Worm (Caenorhabditis elegans): ENCODE measurements around the gene cdl-1.

cdl-1 gene

ce11 chrII:10820679-10821078 lies 35.4 kb downstream of the cdl-1 start, which contains the start of gene ech-4:
ech-4 (plus strand) TSS chrII:10821031.
- no peak for TF ChIP-seq him-1 (tag; optimal IDR thresholded peaks at IDR 0.05)
- TF ChIP-seq dao-5 (tag; optimal IDR thresholded peaks at IDR 0.05) = no peak
- no peak for TF ChIP-seq W03F9.2 (tag; optimal IDR thresholded peaks at IDR 0.05)

DNA sequence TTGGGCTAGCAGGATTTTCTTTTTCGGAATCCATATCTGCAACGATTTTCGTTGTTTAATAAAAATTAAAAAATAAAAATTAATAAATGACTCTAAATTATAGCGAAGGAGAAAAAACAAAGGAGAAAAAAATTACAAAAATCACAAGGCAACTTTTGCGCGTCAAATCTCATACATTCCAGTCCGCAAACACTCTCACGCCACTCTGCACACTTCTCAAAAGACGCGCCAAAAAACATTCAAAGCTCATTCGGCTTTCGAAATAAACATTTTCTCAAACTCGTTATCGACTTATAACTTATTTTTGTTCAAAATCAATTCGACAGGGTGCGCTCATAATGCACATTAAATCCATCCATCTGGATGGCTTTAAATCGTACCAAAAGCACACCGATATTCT lies 38.8 kb downstream of the cdl-1 start, which contains the start of the genes R06F6.12 and mix-1:
R06F6.12 (minus strand) TSS at position 36 of the 400 bp plus-strand sequence.
mix-1 (plus strand) TSS at position 201 of the 400 bp plus-strand sequence.
- TF ChIP-seq dao-5 (tag; optimal IDR thresholded peaks at IDR 0.05) (no peak), him-1 (tag; optimal IDR thresholded peaks at IDR 0.05) (no peak), W03F9.2 (tag; optimal IDR thresholded peaks at IDR 0.05) (peak; percentile 73)

DNA sequence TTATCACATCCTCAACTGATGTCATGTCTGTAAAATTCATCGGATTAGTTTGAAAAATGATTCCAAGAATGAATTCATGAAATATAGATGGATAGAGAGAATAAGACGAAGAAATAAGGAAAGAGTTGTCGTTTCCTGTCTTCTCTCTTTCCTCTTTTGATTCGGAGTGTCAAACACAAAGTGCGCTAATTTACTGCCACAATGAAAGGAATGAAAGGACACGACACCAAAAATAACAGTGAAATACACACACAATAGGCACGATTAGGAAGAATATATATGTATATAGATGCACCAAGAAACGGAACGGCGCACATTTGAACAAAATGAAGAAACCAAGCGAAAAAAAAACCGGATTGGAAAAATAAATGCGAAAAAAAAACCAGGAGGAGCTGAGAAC lies 43.8 kb downstream of the cdl-1 start, which contains the start of gene VM106R.1:
VM106R.1 (minus strand) TSS at position 101 of the 400 bp plus-strand sequence.
- TF ChIP-seq him-1 (tag; optimal IDR thresholded peaks at IDR 0.05) = no peak
- TF ChIP-seq W03F9.2 (tag; optimal IDR thresholded peaks at IDR 0.05) = no peak
- TF ChIP-seq dao-5 (tag; optimal IDR thresholded peaks at IDR 0.05) = no peak

ce11 chrII:10829572-10829971 lies 44.3 kb downstream of the cdl-1 start:
- no peak for TF ChIP-seq him-1 (tag; optimal IDR thresholded peaks at IDR 0.05)
- TF ChIP-seq dao-5 (tag; optimal IDR thresholded peaks at IDR 0.05) = no peak
- TF ChIP-seq W03F9.2 (tag; optimal IDR thresholded peaks at IDR 0.05) = no peak

DNA sequence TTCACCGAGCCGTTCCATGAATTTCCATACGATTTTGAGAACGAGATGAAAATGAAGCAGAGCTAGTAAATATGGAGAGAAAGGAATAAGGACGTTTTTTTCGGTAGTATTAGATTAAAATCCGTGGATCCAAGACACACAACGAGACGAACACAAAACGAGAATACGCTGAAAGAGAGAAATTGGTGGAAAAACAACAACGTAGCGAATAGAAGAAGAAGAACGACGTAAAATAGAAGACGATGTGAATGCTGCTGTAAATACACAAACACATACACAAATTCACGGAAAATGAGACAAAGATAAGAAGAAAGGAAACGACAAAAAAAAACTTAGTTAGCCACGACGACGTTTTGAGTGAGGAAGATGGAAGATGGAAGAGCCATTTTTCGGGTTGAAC lies 49.5 kb downstream of the cdl-1 start:
- TF ChIP-seq W03F9.2 (tag; optimal IDR thresholded peaks at IDR 0.05) (no peak), dao-5 (tag; optimal IDR thresholded peaks at IDR 0.05) (no peak), him-1 (tag; optimal IDR thresholded peaks at IDR 0.05) (no peak)
